Worm (Caenorhabditis elegans): ENCODE results near the gene Y105C5B.11.

Gene Y105C5B.11

DNA sequence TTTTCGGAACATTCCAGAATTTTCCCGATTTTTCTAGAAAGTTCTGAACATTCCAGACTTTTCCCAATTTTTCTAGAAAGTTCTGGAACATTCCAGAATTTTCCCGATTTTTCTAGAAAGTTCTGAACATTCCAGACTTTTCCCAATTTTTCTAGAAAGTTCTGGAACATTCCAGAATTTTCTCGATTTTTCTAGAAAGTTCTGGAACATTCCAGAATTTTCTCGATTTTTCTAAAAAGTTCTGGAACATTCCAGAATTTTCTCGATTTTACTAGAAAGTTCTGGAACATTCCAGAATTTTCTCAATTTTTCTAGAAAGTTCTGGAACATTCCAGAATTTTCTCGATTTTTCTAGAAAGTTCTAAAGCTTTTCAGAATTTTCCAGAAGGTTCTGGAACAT lies 45.4 kb downstream of the Y105C5B.11 start:
- TF ChIP-seq ref-1 (GFP tag; conservative IDR thresholded peaks at IDR 0.05), result peak; percentile 74
- peak; percentile 98 for TF ChIP-seq flt-1 (GFP tag; IDR thresholded peaks at IDR 0.05)
- peak; percentile 71; the same call in 1 of the 2 replicates for TF ChIP-seq ztf-23 (GFP tag; IDR thresholded peaks at IDR 0.05)

DNA sequence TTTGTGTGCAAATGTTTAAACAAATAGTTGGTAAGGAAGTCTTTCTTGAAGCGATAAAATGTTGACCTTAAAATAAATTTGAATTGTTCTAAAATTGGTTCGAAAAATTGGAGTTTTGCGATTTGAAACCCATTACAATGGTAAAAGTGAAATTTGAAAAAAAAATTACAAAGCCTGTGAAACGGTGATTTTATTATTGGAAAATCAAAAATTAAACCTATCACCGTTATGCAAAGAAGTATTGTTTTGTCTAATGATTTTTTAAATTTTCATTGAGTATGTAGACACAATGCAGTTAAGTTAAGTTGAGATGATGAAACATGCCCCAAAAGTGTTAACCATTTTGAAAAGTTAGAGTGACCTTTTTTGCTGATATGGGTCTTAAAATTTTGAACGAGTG lies 46.5 kb downstream of the Y105C5B.11 start:
- TF ChIP-seq ztf-23 (GFP tag; IDR thresholded peaks at IDR 0.05), result no peak
- TF ChIP-seq cog-1 (tag; optimal IDR thresholded peaks at IDR 0.05), result no peak
- no peak for TF ChIP-seq med-1 (GFP tag; optimal IDR thresholded peaks at IDR 0.05; ENCODE audit: insufficient read depth)
- TF ChIP-seq ref-1 (GFP tag; conservative IDR thresholded peaks at IDR 0.05), result no peak
- no peak for TF ChIP-seq ztf-29 (GFP tag; IDR thresholded peaks at IDR 0.05)
- TF ChIP-seq flt-1 (GFP tag; IDR thresholded peaks at IDR 0.05), result no peak
- no peak for TF ChIP-seq tab-1 (GFP tag; IDR thresholded peaks at IDR 0.05)
- no peak for TF ChIP-seq klf-2 (GFP tag; conservative IDR thresholded peaks at IDR 0.05)
- TF ChIP-seq T22C8.4 (GFP tag; IDR thresholded peaks at IDR 0.05), result no peak

DNA sequence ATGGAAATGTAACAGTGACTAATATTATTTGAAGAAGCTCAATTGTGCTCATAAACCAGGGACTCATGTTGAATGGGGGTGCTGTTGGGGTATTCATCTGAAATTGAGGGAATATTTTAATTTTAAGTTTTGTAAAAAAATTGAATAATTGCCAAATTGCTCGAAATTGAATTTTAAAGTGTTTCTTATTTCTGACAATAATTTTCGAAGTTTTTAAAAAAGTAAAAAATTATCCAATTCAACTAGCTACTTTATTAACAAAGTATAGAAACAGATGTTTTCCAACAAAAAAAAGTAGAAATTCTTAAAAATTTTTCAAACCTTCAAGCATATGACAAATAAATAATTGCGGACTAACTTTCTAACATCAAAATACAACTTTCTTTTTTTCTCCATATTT lies 47.2 kb downstream of the Y105C5B.11 start, which contains the start of gene srv-14:
TSS of gene srv-14 (minus strand) at position 101 of the 400 bp plus-strand sequence.
- TF ChIP-seq klf-2 (GFP tag; conservative IDR thresholded peaks at IDR 0.05), result no peak
- TF ChIP-seq ztf-29 (GFP tag; IDR thresholded peaks at IDR 0.05), result no peak
- TF ChIP-seq flt-1 (GFP tag; IDR thresholded peaks at IDR 0.05), result no peak
- no peak for TF ChIP-seq T22C8.4 (GFP tag; IDR thresholded peaks at IDR 0.05)
- no peak for TF ChIP-seq tab-1 (GFP tag; IDR thresholded peaks at IDR 0.05)

All from whole organism, midembryonic.